Fruit fly (Drosophila melanogaster) whole organism, prepupa: ENCODE results near the gene CG12984.
A peak's percentile ranks its signal among the peaks of the same experiment; 100 is the strongest.

ENCODE experiments used
- Blimp-1 ChIP-seq: fragments of 200-800 bp; sonication (Bioruptor generic); optimal IDR thresholded peaks from 3 replicates; lab custom pipeline; 2017; ENCODE audit warnings: missing biosample characterization, missing genetic modification characterization, mild to moderate bottlenecking, moderate library complexity, missing genetic modification reagents
- CG10631 ChIP-seq: fragments of 200-800 bp; sonication (Bioruptor generic); optimal IDR thresholded peaks from 2 replicates; lab custom pipeline; 2016; ENCODE audit warnings: missing biosample characterization, missing genetic modification characterization
- CG10669 ChIP-seq: fragments of 200-800 bp; sonication (Bioruptor generic); optimal IDR thresholded peaks from 3 replicates; lab custom pipeline; 2018; ENCODE audit warnings: missing biosample characterization, mild to moderate bottlenecking, missing genetic modification characterization, moderate library complexity
- CG11294 ChIP-seq: fragments of 200-800 bp; sonication (Bioruptor generic); IDR thresholded peaks from 2 replicates; pipeline ENCODE4 v1.3.6; 2022; ENCODE audit warnings: missing biosample characterization, missing genetic modification characterization
- CG11762 ChIP-seq: fragments of 200-800 bp; sonication (Bioruptor generic); optimal IDR thresholded peaks from 3 replicates; lab custom pipeline; 2016; ENCODE audit warnings: missing biosample characterization, missing genetic modification characterization; ENCODE audit not compliant: insufficient read depth
- CG11902 ChIP-seq: fragments of 200-800 bp; sonication (Bioruptor generic); optimal IDR thresholded peaks from 3 replicates; lab custom pipeline; 2016; ENCODE audit warnings: missing biosample characterization, missing genetic modification characterization
- CG15336 ChIP-seq: fragments of 200-800 bp; sonication (Bioruptor generic); IDR thresholded peaks from 2 replicates; pipeline ENCODE4 v1.3.6; 2022; ENCODE audit warnings: missing biosample characterization, missing genetic modification characterization
- CG16779 ChIP-seq: fragments of 200-800 bp; sonication (Bioruptor generic); optimal IDR thresholded peaks from 3 replicates; lab custom pipeline; 2017; ENCODE audit warnings: missing biosample characterization, mild to moderate bottlenecking, missing genetic modification characterization
- CG3032 ChIP-seq: fragments of 200-800 bp; optimal IDR thresholded peaks from 2 replicates; lab custom pipeline; 2019; ENCODE audit warnings: missing biosample characterization, mild to moderate bottlenecking, missing genetic modification characterization, moderate library complexity
- CG32006 ChIP-seq: fragments of 200-800 bp; sonication (Bioruptor generic); optimal IDR thresholded peaks from 3 replicates; lab custom pipeline; 2017; ENCODE audit warnings: missing biosample characterization, mild to moderate bottlenecking, missing genetic modification characterization
- CG34406 ChIP-seq: fragments of 200-800 bp; sonication (Bioruptor generic); optimal IDR thresholded peaks from 3 replicates; lab custom pipeline; 2016; ENCODE audit warnings: missing biosample characterization, missing genetic modification characterization
- CG3919 ChIP-seq: fragments of 200-800 bp; sonication (Bioruptor generic); optimal IDR thresholded peaks from 3 replicates; lab custom pipeline; 2016; ENCODE audit warnings: missing biosample characterization, missing genetic modification characterization
- CG4318 ChIP-seq: fragments of 200-800 bp; sonication (Bioruptor generic); optimal IDR thresholded peaks from 3 replicates; lab custom pipeline; 2017; ENCODE audit warnings: missing biosample characterization, mild to moderate bottlenecking, missing genetic modification characterization
- CG6163 ChIP-seq: fragments of 200-800 bp; sonication (Bioruptor generic); IDR thresholded peaks from 3 replicates; pipeline ENCODE4 v1.3.6; 2022; ENCODE audit warnings: missing biosample characterization, missing genetic modification characterization
- CG6792 ChIP-seq: fragments of 200-800 bp; sonication (Bioruptor generic); optimal IDR thresholded peaks from 3 replicates; lab custom pipeline; 2016; ENCODE audit warnings: missing biosample characterization, missing genetic modification characterization
- CG6808 ChIP-seq: fragments of 200-800 bp; sonication (Bioruptor generic); optimal IDR thresholded peaks from 3 replicates; lab custom pipeline; 2017; ENCODE audit warnings: missing biosample characterization, missing genetic modification characterization, mild to moderate bottlenecking, moderate library complexity, missing genetic modification reagents
- CG6854 ChIP-seq: fragments of 200-800 bp; sonication (Bioruptor generic); optimal IDR thresholded peaks from 2 replicates; lab custom pipeline; 2017; ENCODE audit warnings: missing biosample characterization, mild to moderate bottlenecking, missing genetic modification characterization
- CG7368 ChIP-seq: fragments of 200-800 bp; sonication (Bioruptor generic); optimal IDR thresholded peaks from 3 replicates; lab custom pipeline; 2016; ENCODE audit warnings: missing biosample characterization, missing genetic modification characterization
- CG8119 ChIP-seq: fragments of 200-800 bp; sonication (Bioruptor generic); IDR thresholded peaks from 3 replicates; pipeline ENCODE4 v1.3.6; 2022; ENCODE audit warnings: missing biosample characterization, missing genetic modification characterization
- CG8319 ChIP-seq: fragments of 200-800 bp; sonication (Bioruptor generic); optimal IDR thresholded peaks from 3 replicates; lab custom pipeline; 2016; ENCODE audit warnings: missing biosample characterization, missing genetic modification characterization
- CG8632 ChIP-seq: fragments of 200-800 bp; sonication (Bioruptor generic); optimal IDR thresholded peaks from 3 replicates; lab custom pipeline; 2016; ENCODE audit warnings: missing biosample characterization, missing genetic modification characterization
- Eip75B ChIP-seq: fragments of 200-800 bp; sonication (Bioruptor generic); optimal IDR thresholded peaks from 3 replicates; lab custom pipeline; 2016; ENCODE audit warnings: missing biosample characterization, missing genetic modification characterization
- Eip78C ChIP-seq: fragments of 200-800 bp; sonication (Bioruptor generic); peaks from one replicate; lab custom pipeline; 2016; ENCODE audit warnings: missing biosample characterization, missing genetic modification characterization
- Eip93F ChIP-seq: fragments of 200-800 bp; sonication (Bioruptor generic); optimal IDR thresholded peaks from 2 replicates; lab custom pipeline; 2016; ENCODE audit warnings: missing biosample characterization, mild to moderate bottlenecking, missing genetic modification characterization
- Ets21C ChIP-seq: fragments of 200-800 bp; sonication (Bioruptor generic); optimal IDR thresholded peaks from 3 replicates; lab custom pipeline; 2016; ENCODE audit warnings: missing biosample characterization, missing genetic modification characterization
- Ets96B ChIP-seq: fragments of 200-800 bp; optimal IDR thresholded peaks from 2 replicates; lab custom pipeline; 2019; ENCODE audit warnings: missing biosample characterization, mild to moderate bottlenecking, missing genetic modification characterization, moderate library complexity
- Gug ChIP-seq: fragments of 200-800 bp; sonication (Bioruptor generic); IDR thresholded peaks from 2 replicates; pipeline ENCODE4 v1.3.6; 2022; ENCODE audit warnings: missing biosample characterization, missing genetic modification characterization
- Hr39 ChIP-seq: fragments of 200-800 bp; sonication (Bioruptor generic); optimal IDR thresholded peaks from 2 replicates; lab custom pipeline; 2016; ENCODE audit warnings: missing biosample characterization, missing genetic modification characterization
- Met ChIP-seq: fragments of 200-800 bp; sonication (Bioruptor generic); optimal IDR thresholded peaks from 3 replicates; lab custom pipeline; 2016; ENCODE audit warnings: missing biosample characterization, missing genetic modification characterization
- Smox ChIP-seq: fragments of 200-800 bp; sonication (Bioruptor generic); optimal IDR thresholded peaks from 3 replicates; lab custom pipeline; 2016; ENCODE audit warnings: missing biosample characterization, missing genetic modification characterization
- Sox102F ChIP-seq: fragments of 200-800 bp; sonication (Bioruptor generic); optimal IDR thresholded peaks from 2 replicates; lab custom pipeline; 2016; ENCODE audit warnings: missing biosample characterization, mild to moderate bottlenecking, missing genetic modification characterization
- Sox15 ChIP-seq: fragments of 200-800 bp; sonication (Bioruptor generic); optimal IDR thresholded peaks from 3 replicates; lab custom pipeline; 2016; ENCODE audit warnings: missing biosample characterization, missing genetic modification characterization
- achi ChIP-seq: fragments of 200-800 bp; sonication (Bioruptor generic); optimal IDR thresholded peaks from 3 replicates; lab custom pipeline; 2016; ENCODE audit warnings: missing biosample characterization, missing genetic modification characterization
- acj6 ChIP-seq: fragments of 200-800 bp; sonication (Bioruptor generic); optimal IDR thresholded peaks from 3 replicates; lab custom pipeline; 2016; ENCODE audit warnings: missing biosample characterization, missing genetic modification characterization
- cyc ChIP-seq: fragments of 200-800 bp; sonication (Bioruptor generic); optimal IDR thresholded peaks from 3 replicates; lab custom pipeline; 2016; ENCODE audit warnings: missing biosample characterization, missing genetic modification characterization
- dac ChIP-seq: fragments of 200-800 bp; sonication (Bioruptor generic); optimal IDR thresholded peaks from 2 replicates; lab custom pipeline; 2017; ENCODE audit warnings: missing biosample characterization, mild to moderate bottlenecking, missing genetic modification characterization
- dsx ChIP-seq: fragments of 200-800 bp; optimal IDR thresholded peaks from 3 replicates; lab custom pipeline; 2019; ENCODE audit warnings: missing biosample characterization, mild to moderate bottlenecking, missing genetic modification characterization, moderate library complexity; ENCODE audit not compliant: poor library complexity, severe bottlenecking
- eg ChIP-seq: fragments of 200-800 bp; sonication (Bioruptor generic); IDR thresholded peaks from 3 replicates; pipeline ENCODE4 v1.3.6; 2022; ENCODE audit warnings: missing biosample characterization, missing genetic modification characterization
- esn ChIP-seq: fragments of 200-800 bp; sonication (Bioruptor generic); optimal IDR thresholded peaks from 2 replicates; lab custom pipeline; 2016; ENCODE audit warnings: missing biosample characterization, mild to moderate bottlenecking, missing genetic modification characterization, moderate library complexity
- fd59A ChIP-seq: fragments of 200-800 bp; sonication (Bioruptor generic); optimal IDR thresholded peaks from 2 replicates; lab custom pipeline; 2017; ENCODE audit warnings: missing biosample characterization, mild to moderate bottlenecking, missing genetic modification characterization, missing genetic modification reagents
- fd85E ChIP-seq: fragments of 200-800 bp; sonication (Bioruptor generic); optimal IDR thresholded peaks from 3 replicates; lab custom pipeline; 2016; ENCODE audit warnings: missing biosample characterization, missing genetic modification characterization
- fkh ChIP-seq: fragments of 200-800 bp; sonication (Bioruptor generic); optimal IDR thresholded peaks from 3 replicates; lab custom pipeline; 2017; ENCODE audit warnings: missing biosample characterization, mild to moderate bottlenecking, missing genetic modification characterization, moderate library complexity
- lz ChIP-seq: fragments of 200-800 bp; sonication (Bioruptor generic); optimal IDR thresholded peaks from 3 replicates; lab custom pipeline; 2016; ENCODE audit warnings: missing biosample characterization, missing genetic modification characterization
- net ChIP-seq: fragments of 200-800 bp; sonication (Bioruptor generic); optimal IDR thresholded peaks from 3 replicates; lab custom pipeline; 2016; ENCODE audit warnings: missing biosample characterization, missing genetic modification characterization
- pdm3 ChIP-seq: fragments of 200-800 bp; sonication (Bioruptor generic); optimal IDR thresholded peaks from 3 replicates; lab custom pipeline; 2016; ENCODE audit warnings: missing biosample characterization, missing genetic modification characterization
- salr ChIP-seq, 2 experiments: fragments of 200-800 bp; sonication (Bioruptor generic); optimal IDR thresholded peaks; 3 replicates each; lab custom pipeline; 2016 to 2018; ENCODE audit warnings: missing biosample characterization in 2 of 2, missing genetic modification characterization in 2 of 2, mild to moderate bottlenecking in 1 of 2
- spab ChIP-seq: fragments of 200-800 bp; sonication (Bioruptor generic); optimal IDR thresholded peaks from 2 replicates; lab custom pipeline; 2017; ENCODE audit warnings: missing biosample characterization, mild to moderate bottlenecking, missing genetic modification characterization, missing genetic modification reagents
- ss ChIP-seq, 2 experiments: fragments of 200-800 bp; sonication (Bioruptor generic); optimal IDR thresholded peaks; 2 replicates in 1 of 2; 3 replicates in 1 of 2; lab custom pipeline; 2017 to 2018; ENCODE audit warnings: mild to moderate bottlenecking in 2 of 2, missing biosample characterization in 2 of 2, missing genetic modification characterization in 2 of 2, moderate library complexity in 1 of 2
- svp ChIP-seq: fragments of 200-800 bp; sonication (Bioruptor generic); peaks from one replicate; lab custom pipeline; 2016; ENCODE audit warnings: missing biosample characterization, missing genetic modification characterization
- topi ChIP-seq: fragments of 200-800 bp; sonication (Bioruptor generic); optimal IDR thresholded peaks from 3 replicates; lab custom pipeline; 2016; ENCODE audit warnings: missing biosample characterization, missing genetic modification characterization
- vri ChIP-seq: fragments of 200-800 bp; sonication (Bioruptor generic); optimal IDR thresholded peaks from 3 replicates; lab custom pipeline; 2016; ENCODE audit warnings: missing biosample characterization, mild to moderate bottlenecking, missing genetic modification characterization

CG12984 gene

DNA sequence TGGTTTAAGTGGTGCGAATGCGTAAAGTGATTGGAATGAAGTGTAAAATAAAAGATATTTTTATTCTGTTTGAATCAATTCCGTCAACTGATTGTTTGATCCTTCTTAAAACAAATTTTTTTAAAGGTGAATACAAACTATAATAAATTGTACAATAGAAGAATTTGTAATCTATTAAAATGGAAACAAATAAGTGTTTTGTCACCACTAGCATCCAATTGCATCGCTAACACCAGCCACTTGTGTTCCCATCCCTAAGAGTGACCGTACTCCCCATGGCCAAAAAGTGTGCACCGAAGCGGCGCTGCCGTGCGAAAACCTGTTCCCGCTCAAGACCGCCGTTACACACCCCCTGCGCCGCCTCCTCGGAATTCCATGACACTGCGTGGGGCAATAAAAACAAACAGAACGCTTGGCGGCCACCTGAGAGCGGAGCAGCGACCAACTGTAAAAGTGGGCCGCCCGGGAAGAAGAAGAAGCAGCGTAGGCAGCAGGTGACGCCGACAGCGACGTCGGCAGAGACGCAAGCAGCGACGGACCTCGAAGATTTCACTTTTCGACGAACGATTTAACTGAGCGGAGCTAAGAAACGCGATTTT, 36.3 kb downstream of the CG12984 start, which contains the start of gene Pdss2:
TSS of gene Pdss2 (plus strand) at position 259 of the 599 bp plus-strand sequence.
- TF ChIP-seq CG8119 (GFP tag; lab: Robert Waterston, UW) (peak; percentile 45; the same call in 2 of the 3 replicates), vri (GFP tag; lab: Kevin White, UChicago) (peak; percentile 7), Eip78C (GFP tag; lab: Kevin White, UChicago) (peak; percentile 83), fd59A (GFP tag; lab: Kevin White, UChicago) (peak; percentile 56), cyc (GFP tag; lab: Kevin White, UChicago) (peak; percentile 73), Gug (peak; percentile 30; the same call in 1 of the 2 replicates), CG34406 (GFP tag; lab: Kevin White, UChicago) (peak; percentile 38), achi (GFP tag; lab: Kevin White, UChicago) (peak; percentile 8), acj6 (GFP tag; lab: Kevin White, UChicago) (peak; percentile 71), CG3032 (tag; lab: Kevin White, UChicago) (peak; percentile 62), dac (GFP tag; lab: Kevin White, UChicago) (no peak), Sox102F (GFP tag; lab: Kevin White, UChicago) (peak; percentile 30), fd85E (GFP tag; lab: Kevin White, UChicago) (no peak), svp (peak; percentile 91), Smox (GFP tag; lab: Kevin White, UChicago) (peak; percentile 53), CG10631 (GFP tag; lab: Kevin White, UChicago) (peak; percentile 74), CG15336 (peak; percentile 33; the same call in 1 of the 2 replicates), Hr39 (GFP tag; lab: Kevin White, UChicago) (peak; percentile 80), CG6854 (GFP tag; lab: Kevin White, UChicago) (peak; percentile 95), Sox15 (GFP tag; lab: Kevin White, UChicago) (peak; percentile 44), Eip75B (GFP tag; lab: Kevin White, UChicago) (peak; percentile 77), CG8632 (peak; percentile 20), CG11762 (GFP tag; lab: Kevin White, UChicago) (peak; percentile 43), ss (GFP tag; optimal IDR thresholded peaks at IDR 0.05; lab: Kevin White, UChicago) (peak; percentile 42 to 69), net (GFP tag; lab: Kevin White, UChicago) (peak; percentile 68), CG11294 (no peak; the same call in 1 of the 2 replicates), lz (peak; percentile 76), topi (GFP tag; lab: Kevin White, UChicago) (peak; percentile 42), CG6792 (peak; percentile 28), dsx (peak; percentile 26), CG8319 (peak; percentile 32), CG32006 (GFP tag; lab: Kevin White, UChicago) (peak; percentile 66), CG4318 (GFP tag; lab: Kevin White, UChicago) (peak; percentile 56), Blimp-1 (peak; percentile 92), Met (GFP tag; lab: Kevin White, UChicago) (peak; percentile 60), CG6808 (GFP tag; lab: Kevin White, UChicago) (peak; percentile 30), CG11902 (GFP tag; lab: Kevin White, UChicago) (peak; percentile 50), eg (GFP tag; lab: Robert Waterston, UW) (peak; percentile 61), CG7368 (GFP tag; lab: Kevin White, UChicago) (peak; percentile 48), CG6163 (GFP tag; lab: Robert Waterston, UW) (peak; percentile 78), CG16779 (no peak), fkh (GFP tag; lab: Kevin White, UChicago) (peak; percentile 84), Eip93F (GFP tag; lab: Kevin White, UChicago) (no peak), Ets21C (GFP tag; lab: Kevin White, UChicago) (peak; percentile 44), Ets96B (tag; lab: Kevin White, UChicago) (peak; percentile 41), CG3919 (GFP tag; lab: Kevin White, UChicago) (peak; percentile 71), salr (GFP tag; optimal IDR thresholded peaks at IDR 0.05; lab: Kevin White, UChicago) (peak; percentile 27 to 56), pdm3 (GFP tag; lab: Kevin White, UChicago) (peak; percentile 75), esn (GFP tag; lab: Kevin White, UChicago) (peak; percentile 56), CG10669 (GFP tag; lab: Kevin White, UChicago) (peak; percentile 30), spab (no peak)
